Worm (Caenorhabditis elegans) whole organism, late embryonic: ENCODE measurements around the gene R102.1.

Experiments
- F13H6.1 ChIP-seq: sonication (generic microtip); optimal IDR thresholded peaks from 2 replicates; lab custom pipeline; 2016; ENCODE audit warnings: missing genetic modification characterization, missing compliant biosample characterization
- T23F11.4 ChIP-seq: fragments of 200-800 bp; sonication (Bioruptor generic); optimal IDR thresholded peaks from 2 replicates; lab custom pipeline; 2018; ENCODE audit warnings: mild to moderate bottlenecking, missing genetic modification characterization, missing compliant biosample characterization
- Y22D7AL.16 ChIP-seq: sonication (generic microtip); optimal IDR thresholded peaks from 2 replicates; lab custom pipeline; 2016; ENCODE audit warnings: missing genetic modification characterization, missing compliant biosample characterization
- ceh-31 ChIP-seq: sonication (generic microtip); optimal IDR thresholded peaks from 2 replicates; lab custom pipeline; 2016; ENCODE audit warnings: missing genetic modification characterization, missing compliant biosample characterization
- ceh-6 ChIP-seq: fragments of 200-800 bp; sonication (Bioruptor generic); optimal IDR thresholded peaks from 2 replicates; lab custom pipeline; 2018; ENCODE audit warnings: mild to moderate bottlenecking, missing genetic modification characterization, missing compliant biosample characterization
- ets-4 ChIP-seq: sonication (generic microtip); optimal IDR thresholded peaks from 2 replicates; lab custom pipeline; 2016; ENCODE audit warnings: missing genetic modification characterization, missing compliant biosample characterization
- eyg-1 ChIP-seq: sonication (generic microtip); optimal IDR thresholded peaks from 2 replicates; lab custom pipeline; 2016; ENCODE audit warnings: missing genotype, missing genetic modification characterization, missing compliant biosample characterization
- hlh-13 ChIP-seq: fragments of 200-800 bp; sonication (Bioruptor generic); optimal IDR thresholded peaks from 2 replicates; lab custom pipeline; 2018; ENCODE audit warnings: mild to moderate bottlenecking, missing genetic modification characterization, missing compliant biosample characterization
- hlh-8 ChIP-seq: sonication (generic microtip); optimal IDR thresholded peaks from 2 replicates; lab custom pipeline; 2016; ENCODE audit warnings: missing genotype, missing genetic modification characterization, missing compliant biosample characterization
- pqm-1 ChIP-seq: sonication (generic microtip); optimal IDR thresholded peaks from 2 replicates; lab custom pipeline; 2016; ENCODE audit warnings: missing genetic modification characterization, missing compliant biosample characterization
- rnt-1 ChIP-seq: sonication (generic microtip); optimal IDR thresholded peaks from 2 replicates; lab custom pipeline; 2016; ENCODE audit warnings: missing genetic modification characterization, missing compliant biosample characterization
- sox-2 ChIP-seq: fragments of 200-800 bp; sonication (Bioruptor generic); IDR thresholded peaks from 2 replicates; pipeline ENCODE4 v1.3.6; 2022; ENCODE audit warnings: missing genetic modification reagents, missing genetic modification characterization, missing compliant biosample characterization
- unc-55 ChIP-seq: sonication (generic microtip); optimal IDR thresholded peaks from 2 replicates; lab custom pipeline; 2017; ENCODE audit warnings: missing biosample characterization, missing genetic modification reagents, missing genetic modification characterization

ce11 chrIV:10695203-10695602 is 9.4 kb downstream of the R102.1 start, which contains the start of gene R102.4:
- TF ChIP-seq ceh-6 (GFP tag; lab: Kevin White, UChicago) (no peak), ceh-31 (tag; lab: Kevin White, UChicago) (no peak), F13H6.1 (tag; lab: Kevin White, UChicago) (no peak), T23F11.4 (GFP tag; lab: Kevin White, UChicago) (no peak), unc-55 (GFP tag; lab: Kevin White, UChicago) (no peak), ets-4 (no peak), hlh-8 (tag; lab: Kevin White, UChicago) (no peak), hlh-13 (GFP tag; lab: Kevin White, UChicago) (no peak), pqm-1 (tag; lab: Kevin White, UChicago) (no peak), rnt-1 (tag; lab: Kevin White, UChicago) (no peak), eyg-1 (tag; lab: Kevin White, UChicago) (no peak), sox-2 (GFP tag; lab: Robert Waterston, UW) (no peak), Y22D7AL.16 (tag; lab: Kevin White, UChicago) (no peak)
